Worm (Caenorhabditis elegans): ENCODE results near the gene F59A6.10.

DNA sequence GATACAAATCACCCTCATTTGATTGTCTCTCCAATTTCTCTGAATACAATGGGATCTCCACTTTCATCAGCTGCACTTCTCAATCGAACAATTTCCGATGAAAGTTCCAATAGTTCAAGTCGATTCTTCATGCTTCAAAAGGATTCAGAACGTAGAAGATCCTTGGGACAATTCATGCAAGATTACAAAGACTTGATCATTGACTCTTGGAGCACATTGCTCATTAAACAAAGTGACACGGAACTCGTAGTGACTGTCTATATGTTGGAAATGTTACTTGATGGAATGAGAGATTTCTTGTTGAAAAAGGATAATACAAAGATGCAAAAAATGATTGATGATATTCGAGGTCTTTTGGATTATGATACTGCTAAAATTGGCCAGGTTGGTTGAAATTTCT lies 24.2 kb downstream of the F59A6.10 start:
- TF ChIP-seq him-1 (tag; optimal IDR thresholded peaks at IDR 0.05) (no peak), dao-5 (tag; optimal IDR thresholded peaks at IDR 0.05) (no peak)
